Worm (Caenorhabditis elegans): ENCODE data around the gene srv-11.

ce11 chrIV:16254464-16254863 lies 33.0 kb upstream of the srv-11 start, which contains the start of gene hlh-17:
- TF ChIP-seq him-1 (tag; optimal IDR thresholded peaks at IDR 0.05), result no peak
- TF ChIP-seq dao-5 (tag; optimal IDR thresholded peaks at IDR 0.05), result no peak
- TF ChIP-seq W03F9.2 (tag; optimal IDR thresholded peaks at IDR 0.05), result no peak
